Worm (Caenorhabditis elegans) whole organism, midembryonic: ENCODE measurements around the gene emg-1.

Experiments used
- T22C8.4 ChIP-seq: fragments of 200-800 bp; sonication (Bioruptor generic); IDR thresholded peaks from 2 replicates; pipeline ENCODE4 v1.3.6; 2022; ENCODE audit warnings: missing genetic modification characterization, missing compliant biosample characterization
- flt-1 ChIP-seq: fragments of 200-800 bp; sonication (Bioruptor generic); IDR thresholded peaks from 2 replicates; pipeline ENCODE4 v1.3.6; 2022; ENCODE audit warnings: missing genetic modification characterization, missing compliant biosample characterization
- klf-2 ChIP-seq: fragments of 200-800 bp; sonication (Bioruptor generic); conservative IDR thresholded peaks from 2 replicates; pipeline ENCODE4 v1.3.6; 2022; ENCODE audit warnings: missing genetic modification reagents, missing genetic modification characterization, missing compliant biosample characterization
- med-1 ChIP-seq: sonication (generic microtip); optimal IDR thresholded peaks from 2 replicates; lab custom pipeline; 2017; ENCODE audit warnings: missing genetic modification characterization, mild to moderate bottlenecking, missing compliant biosample characterization, antibody characterized with exemption, missing genetic modification reagents; ENCODE audit not compliant: insufficient read depth
- ref-1 ChIP-seq: fragments of 200-800 bp; sonication (Bioruptor generic); conservative IDR thresholded peaks from 2 replicates; pipeline ENCODE4 v1.3.6; 2022; ENCODE audit warnings: missing genetic modification reagents, missing genetic modification characterization, missing compliant biosample characterization
- tab-1 ChIP-seq: fragments of 200-800 bp; sonication (Bioruptor generic); IDR thresholded peaks from 2 replicates; pipeline ENCODE4 v1.3.6; 2022; ENCODE audit warnings: missing genetic modification characterization, missing compliant biosample characterization
- ztf-23 ChIP-seq: fragments of 200-800 bp; sonication (Bioruptor generic); IDR thresholded peaks from 2 replicates; pipeline ENCODE4 v1.3.6; 2022; ENCODE audit warnings: missing genetic modification reagents, missing genetic modification characterization, missing compliant biosample characterization
- ztf-29 ChIP-seq: fragments of 200-800 bp; sonication (Bioruptor generic); IDR thresholded peaks from 2 replicates; pipeline ENCODE4 v1.3.6; 2022; ENCODE audit warnings: missing genetic modification reagents, missing genetic modification characterization, missing compliant biosample characterization

ce11 chrIII:10649219-10649618, at the start of gene emg-1:
- TF ChIP-seq flt-1 (GFP tag; lab: Robert Waterston, UW) (no peak), ztf-29 (GFP tag; lab: Robert Waterston, UW) (no peak), ref-1 (GFP tag; lab: Robert Waterston, UW) (no peak), T22C8.4 (GFP tag; lab: Robert Waterston, UW) (no peak), klf-2 (GFP tag; lab: Robert Waterston, UW) (no peak), tab-1 (GFP tag; lab: Robert Waterston, UW) (no peak), med-1 (GFP tag; lab: Kevin White, UChicago) (no peak), ztf-23 (GFP tag; lab: Robert Waterston, UW) (no peak)
